Worm (Caenorhabditis elegans): ENCODE data around the gene mpst-2.

- TF ChIP-seq flt-1 (GFP tag; IDR thresholded peaks at IDR 0.05): no peak
- no peak for TF ChIP-seq ztf-29 (GFP tag; IDR thresholded peaks at IDR 0.05)
- no peak for TF ChIP-seq ztf-23 (GFP tag; IDR thresholded peaks at IDR 0.05)
- TF ChIP-seq med-1 (GFP tag; optimal IDR thresholded peaks at IDR 0.05; ENCODE audit: insufficient read depth): no peak
- TF ChIP-seq T22C8.4 (GFP tag; IDR thresholded peaks at IDR 0.05): no peak
- no peak for TF ChIP-seq tab-1 (GFP tag; IDR thresholded peaks at IDR 0.05)
Measured at ce11 chrV:14868181-14868580, 25.1 kb downstream of the mpst-2 start, which contains the start of gene gcy-14.
